Worm (Caenorhabditis elegans) whole organism, L2 larva: Measurements from ENCODE around the gene B0024.11.

ENCODE experiments used
- blmp-1 ChIP-seq: sonication (generic microtip); optimal IDR thresholded peaks from 2 replicates; lab custom pipeline; 2017; ENCODE audit warnings: missing genetic modification characterization, mild to moderate bottlenecking, missing compliant biosample characterization, antibody characterized with exemption, moderate library complexity; ENCODE audit not compliant: insufficient read depth
- ceh-16 ChIP-seq: fragments of 150-350 bp; optimal IDR thresholded peaks from 2 replicates; lab custom pipeline; 2014; ENCODE audit warnings: missing biosample characterization, missing genetic modification characterization
- elt-3 ChIP-seq: sonication (generic microtip); optimal IDR thresholded peaks from 2 replicates; lab custom pipeline; 2017; ENCODE audit warnings: missing biosample characterization, missing genetic modification characterization
- fos-1 ChIP-seq: fragments of 150-350 bp; optimal IDR thresholded peaks from 2 replicates; lab custom pipeline; 2014; ENCODE audit warnings: missing biosample characterization, missing genetic modification characterization
- lsy-2 ChIP-seq, 2 experiments: fragments of 150-350 bp in 1 of 2; sonication (generic microtip) in 1 of 2; optimal IDR thresholded peaks; 2 replicates each; lab custom pipeline; 2014 to 2017; ENCODE audit warnings: missing biosample characterization in 2 of 2, missing genetic modification characterization in 2 of 2
- mdl-1 ChIP-seq, 2 experiments: fragments of 150-350 bp in 1 of 2; sonication (generic microtip) in 1 of 2; optimal IDR thresholded peaks; 2 replicates each; lab custom pipeline; 2017; ENCODE audit warnings: missing biosample characterization in 2 of 2, missing genetic modification characterization in 2 of 2
- nhr-25 ChIP-seq: fragments of 150-350 bp; sonication (generic microtip); optimal IDR thresholded peaks from 3 replicates; lab custom pipeline; 2014; ENCODE audit warnings: missing biosample characterization, missing genetic modification characterization
- snpc-4 ChIP-seq: fragments of 150-350 bp; optimal IDR thresholded peaks from 2 replicates; lab custom pipeline; 2014; ENCODE audit warnings: missing biosample characterization, missing genetic modification characterization
- ztf-4 ChIP-seq: fragments of 150-350 bp; optimal IDR thresholded peaks from 2 replicates; lab custom pipeline; 2014; ENCODE audit warnings: missing biosample characterization, missing genetic modification characterization

ce11 chrV:10291848-10292247 is 27.5 kb downstream of the B0024.11 start:
- TF ChIP-seq elt-3 (no peak), fos-1 (tag; lab: Kevin White, UChicago) (no peak), ztf-4 (tag; lab: Kevin White, UChicago) (no peak), blmp-1 (tag; lab: Kevin White, UChicago) (no peak), ceh-16 (tag; lab: Kevin White, UChicago) (no peak), nhr-25 (tag; lab: Kevin White, UChicago) (no peak), mdl-1 (tag; optimal IDR thresholded peaks at IDR 0.05; lab: Kevin White, UChicago) (no peak), lsy-2 (tag; optimal IDR thresholded peaks at IDR 0.05; lab: Kevin White, UChicago) (no peak), snpc-4 (tag; lab: Kevin White, UChicago) (no peak)
